Worm (Caenorhabditis elegans): Measurements from ENCODE around the gene enpl-1.
A peak's percentile ranks its signal among the peaks of the same experiment; 100 is the strongest.

The enpl-1 gene

DNA sequence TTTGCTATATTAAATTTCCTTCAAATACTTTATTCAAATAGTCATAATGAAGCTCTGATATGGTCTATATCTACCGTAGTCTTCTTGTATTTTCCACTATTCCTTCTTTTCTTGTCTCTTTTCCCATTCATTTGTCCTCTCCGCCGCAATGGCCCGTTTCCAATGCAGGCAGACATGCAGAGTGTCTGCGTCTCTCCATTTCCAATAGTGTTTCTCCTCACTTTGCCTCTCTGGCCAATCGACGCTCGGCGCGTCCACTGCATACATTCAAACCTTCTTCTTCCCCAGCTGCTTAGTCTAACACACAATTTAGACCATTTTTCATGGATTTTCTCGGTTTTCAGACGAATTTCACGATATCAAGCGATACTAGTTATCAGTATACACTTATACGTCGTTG is 6.1 kb downstream of the enpl-1 start (continued):
- no peak for TF ChIP-seq fos-1 (tag; optimal IDR thresholded peaks at IDR 0.05)
- peak; percentile 67 for TF ChIP-seq lin-15B (tag; optimal IDR thresholded peaks at IDR 0.05)
- peak; percentile 18 for TF ChIP-seq elt-2 (tag; optimal IDR thresholded peaks at IDR 0.05)
- no peak for TF ChIP-seq daf-12 (tag; optimal IDR thresholded peaks at IDR 0.05)
- no peak for TF ChIP-seq ZK546.5 (tag; optimal IDR thresholded peaks at IDR 0.05)
- peak; percentile 64 for TF ChIP-seq hmg-11 (tag; optimal IDR thresholded peaks at IDR 0.05)
- TF ChIP-seq unc-62 (GFP tag; optimal IDR thresholded peaks at IDR 0.05), result no peak
- TF ChIP-seq pqm-1 (tag; optimal IDR thresholded peaks at IDR 0.05), result no peak

DNA sequence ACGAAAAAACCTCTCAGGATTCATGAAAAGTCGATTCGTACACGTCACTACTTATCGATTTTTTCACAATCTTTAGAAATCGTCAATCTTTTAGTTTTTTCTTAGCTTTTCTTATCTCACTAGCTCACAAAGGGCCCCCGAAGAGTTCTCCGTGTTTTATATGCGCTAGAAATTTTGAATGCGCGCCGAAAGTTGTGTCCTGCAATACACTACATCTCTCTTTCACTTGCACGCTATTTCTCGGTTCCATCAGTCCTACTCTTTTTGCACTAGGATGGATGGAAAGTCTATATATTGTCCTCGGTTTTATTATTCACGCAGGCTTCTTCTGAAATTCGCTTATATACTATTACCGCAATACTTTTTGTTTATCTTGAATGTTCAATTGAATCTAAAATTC is 6.5 kb downstream of the enpl-1 start:
- TF ChIP-seq pha-4 (tag; optimal IDR thresholded peaks at IDR 0.05) (no peak), ceh-82 (tag; optimal IDR thresholded peaks at IDR 0.05) (no peak), nhr-77 (tag; optimal IDR thresholded peaks at IDR 0.05) (no peak), lsy-12 (tag; optimal IDR thresholded peaks at IDR 0.05) (no peak), nhr-25 (tag; optimal IDR thresholded peaks at IDR 0.05) (no peak), unc-62 (GFP tag; optimal IDR thresholded peaks at IDR 0.05) (no peak), aly-2 (tag; optimal IDR thresholded peaks at IDR 0.05) (no peak), tbx-2 (tag; optimal IDR thresholded peaks at IDR 0.05) (no peak), nhr-11 (tag; optimal IDR thresholded peaks at IDR 0.05) (no peak)

DNA sequence TGAATTAATAATTGTTTCAGACTA is 6.7 kb downstream of the enpl-1 start, which contains the start of gene swsn-4:
Gene swsn-4 (plus strand): TSS at position 21 of the 24 bp plus-strand sequence.
- no peak for TF ChIP-seq mml-1 (tag; optimal IDR thresholded peaks at IDR 0.05)
- TF ChIP-seq fos-1 (tag; optimal IDR thresholded peaks at IDR 0.05), result no peak
- TF ChIP-seq aly-2 (tag; optimal IDR thresholded peaks at IDR 0.05), result no peak
- no peak for TF ChIP-seq skn-1 (tag; optimal IDR thresholded peaks at IDR 0.05)
- no peak for TF ChIP-seq lin-39 (tag; optimal IDR thresholded peaks at IDR 0.05)
- no peak for TF ChIP-seq snpc-4 (tag; optimal IDR thresholded peaks at IDR 0.05)
- no peak for TF ChIP-seq pqm-1 (tag; optimal IDR thresholded peaks at IDR 0.05)

DNA sequence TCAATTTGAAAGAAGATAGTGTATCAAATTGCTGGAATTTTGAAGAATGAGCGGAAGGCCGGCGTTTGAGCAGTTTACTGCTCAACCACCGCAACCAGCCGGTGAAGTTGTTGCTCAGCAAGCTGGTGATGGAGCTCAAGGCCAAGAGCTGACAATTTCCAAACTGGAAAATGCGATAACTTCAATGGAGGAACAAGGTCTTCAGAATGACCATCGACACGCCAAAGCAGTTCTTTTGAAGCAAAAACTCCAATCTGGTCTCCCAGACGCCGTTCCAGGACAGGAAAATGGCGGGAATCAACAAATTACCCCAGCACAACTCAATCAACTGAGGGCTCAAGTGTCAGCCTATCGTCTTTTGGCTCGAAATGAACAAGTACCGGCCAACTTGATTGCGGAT is 6.9 kb downstream of the enpl-1 start:
- no peak for TF ChIP-seq pha-4 (tag; optimal IDR thresholded peaks at IDR 0.05)
- no peak for TF ChIP-seq unc-62 (GFP tag; optimal IDR thresholded peaks at IDR 0.05)
- no peak for TF ChIP-seq daf-12 (tag; optimal IDR thresholded peaks at IDR 0.05)
- TF ChIP-seq ceh-82 (tag; optimal IDR thresholded peaks at IDR 0.05), result no peak
- TF ChIP-seq mml-1 (tag; optimal IDR thresholded peaks at IDR 0.05), result no peak
- TF ChIP-seq egl-27 (tag; optimal IDR thresholded peaks at IDR 0.05), result no peak
- TF ChIP-seq lin-15B (tag; optimal IDR thresholded peaks at IDR 0.05), result no peak
- TF ChIP-seq nhr-28 (tag; optimal IDR thresholded peaks at IDR 0.05), result no peak
- TF ChIP-seq zag-1 (tag; optimal IDR thresholded peaks at IDR 0.05), result no peak
- no peak for TF ChIP-seq elt-1 (tag; optimal IDR thresholded peaks at IDR 0.05)
- TF ChIP-seq hmg-11 (tag; optimal IDR thresholded peaks at IDR 0.05), result no peak

DNA sequence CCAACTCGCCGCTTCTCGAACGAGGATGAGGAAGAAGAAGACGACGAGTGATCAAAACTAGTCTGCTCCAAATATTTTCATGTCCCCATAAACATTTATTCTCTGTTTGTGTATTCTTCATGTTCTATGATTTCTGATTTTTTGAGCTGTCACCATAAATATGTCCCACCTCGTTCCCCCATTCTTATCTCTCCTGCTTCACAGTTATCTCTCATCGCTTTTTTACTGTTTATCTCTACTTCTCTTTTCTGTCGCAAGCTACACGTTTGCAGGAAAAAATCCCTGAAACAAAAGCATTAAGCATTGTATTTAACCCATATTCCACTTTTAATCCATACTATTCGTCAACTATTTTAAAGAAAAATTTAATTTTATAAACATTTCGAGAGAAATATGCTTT is 11.7 kb downstream of the enpl-1 start:
- TF ChIP-seq zag-1 (tag; optimal IDR thresholded peaks at IDR 0.05) (no peak), ztf-4 (tag; optimal IDR thresholded peaks at IDR 0.05) (no peak), pha-4 (tag; optimal IDR thresholded peaks at IDR 0.05) (peak; percentile 29), nhr-77 (tag; optimal IDR thresholded peaks at IDR 0.05) (no peak), nhr-28 (tag; optimal IDR thresholded peaks at IDR 0.05) (no peak), nfya-1 (tag; optimal IDR thresholded peaks at IDR 0.05; ENCODE audit: insufficient read depth) (peak; percentile 44), unc-39 (tag; optimal IDR thresholded peaks at IDR 0.05) (no peak), ceh-28 (tag; optimal IDR thresholded peaks at IDR 0.05) (no peak), aly-2 (tag; optimal IDR thresholded peaks at IDR 0.05) (no peak), lin-15B (tag; optimal IDR thresholded peaks at IDR 0.05) (no peak), elt-3 (tag; optimal IDR thresholded peaks at IDR 0.05) (no peak), nhr-11 (tag; optimal IDR thresholded peaks at IDR 0.05) (no peak), elt-2 (tag; optimal IDR thresholded peaks at IDR 0.05) (peak; percentile 58), ZK546.5 (tag; optimal IDR thresholded peaks at IDR 0.05) (no peak), skn-1 (tag; optimal IDR thresholded peaks at IDR 0.05) (no peak), pqm-1 (tag; optimal IDR thresholded peaks at IDR 0.05) (peak; percentile 11), eor-1 (tag; optimal IDR thresholded peaks at IDR 0.05) (no peak), hmg-11 (tag; optimal IDR thresholded peaks at IDR 0.05) (no peak)

DNA sequence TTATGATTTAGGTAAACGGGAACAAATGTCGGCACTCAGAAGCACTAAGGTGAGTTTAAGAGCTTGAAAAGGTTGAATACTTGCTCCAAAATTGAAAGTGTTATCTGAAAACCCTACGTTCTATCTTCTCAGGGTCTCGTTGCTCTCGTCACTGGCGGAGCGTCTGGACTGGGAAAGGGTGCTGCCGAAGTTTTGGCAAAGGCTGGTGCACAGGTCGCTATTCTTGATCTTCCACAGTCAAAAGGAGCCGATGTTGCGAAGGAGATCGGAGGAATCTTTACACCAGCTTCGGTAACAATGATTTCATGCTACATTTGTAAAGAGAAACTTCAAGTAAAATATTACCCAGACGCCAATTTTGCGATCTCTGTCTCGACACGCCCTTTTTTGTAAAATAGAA is 12.2 kb downstream of the enpl-1 start, which contains the start of gene ard-1:
Gene ard-1 (plus strand): TSS at position 12 of the 400 bp plus-strand sequence.
- TF ChIP-seq ceh-16 (tag; optimal IDR thresholded peaks at IDR 0.05) (no peak), aly-2 (tag; optimal IDR thresholded peaks at IDR 0.05) (no peak), elt-3 (tag; optimal IDR thresholded peaks at IDR 0.05) (no peak)
